Fruit fly (Drosophila melanogaster) whole organism, pupa: ENCODE data around the gene Anp.

Experiments used
- Pif1A ChIP-seq: fragments of 200-800 bp; sonication (Bioruptor generic); optimal IDR thresholded peaks from 3 replicates; lab custom pipeline; 2016; ENCODE audit warnings: missing biosample characterization, missing genetic modification characterization
- rn ChIP-seq: fragments of 200-800 bp; sonication (Bioruptor generic); IDR thresholded peaks from 2 replicates; pipeline ENCODE4 v1.3.6; 2022; ENCODE audit warnings: missing biosample characterization, missing genetic modification characterization

- TF ChIP-seq rn (GFP tag; lab: Robert Waterston, UW) (no peak), Pif1A (GFP tag; lab: Kevin White, UChicago) (peak; percentile 89)
Observed at dm6 chr3R:30257588-30257987, 47.8 kb downstream of the Anp start.
